Worm (Caenorhabditis elegans) whole organism, mixed stage, embryonic: ENCODE data around the gene cln-3.3.

Experiments used
- M03D4.4 ChIP-seq: sonication (generic microtip); optimal IDR thresholded peaks from 2 replicates; lab custom pipeline; 2017; ENCODE audit warnings: mild to moderate bottlenecking, missing genetic modification characterization, missing compliant biosample characterization
- bed-3 ChIP-seq: fragments of 200-800 bp; sonication (Bioruptor generic); optimal IDR thresholded peaks from 3 replicates; lab custom pipeline; 2018; ENCODE audit warnings: mild to moderate bottlenecking, missing genetic modification characterization, moderate library complexity, missing compliant biosample characterization
- blmp-1 ChIP-seq: fragments of 150-350 bp; optimal IDR thresholded peaks from 2 replicates; lab custom pipeline; 2014; ENCODE audit warnings: missing biosample characterization, missing genetic modification characterization
- ceh-39 ChIP-seq: fragments of 150-350 bp; optimal IDR thresholded peaks from 2 replicates; lab custom pipeline; 2014; ENCODE audit warnings: missing biosample characterization, missing genetic modification characterization
- ceh-43 ChIP-seq: fragments of 200-800 bp; sonication (Bioruptor generic); optimal IDR thresholded peaks from 2 replicates; lab custom pipeline; 2018; ENCODE audit warnings: mild to moderate bottlenecking, missing genetic modification characterization, moderate library complexity, missing compliant biosample characterization
- ceh-83 ChIP-seq: fragments of 200-800 bp; sonication (Bioruptor generic); optimal IDR thresholded peaks from 2 replicates; lab custom pipeline; 2018; ENCODE audit warnings: mild to moderate bottlenecking, missing genetic modification characterization, missing compliant biosample characterization
- ces-1 ChIP-seq: fragments of 150-350 bp; optimal IDR thresholded peaks from 2 replicates; lab custom pipeline; 2014; ENCODE audit warnings: missing biosample characterization, missing genetic modification reagents, missing genetic modification characterization
- cnd-1 ChIP-seq: fragments of 200-800 bp; sonication (Bioruptor generic); optimal IDR thresholded peaks from 2 replicates; lab custom pipeline; 2018; ENCODE audit warnings: mild to moderate bottlenecking, missing genetic modification characterization, missing compliant biosample characterization
- drap-1 ChIP-seq: fragments of 200-800 bp; sonication (Bioruptor generic); optimal IDR thresholded peaks from 3 replicates; lab custom pipeline; 2018; ENCODE audit warnings: mild to moderate bottlenecking, missing genetic modification characterization, missing compliant biosample characterization
- elt-1 ChIP-seq: sonication (generic microtip); optimal IDR thresholded peaks from 2 replicates; lab custom pipeline; 2017; ENCODE audit warnings: missing genetic modification characterization, mild to moderate bottlenecking, missing compliant biosample characterization, antibody characterized with exemption, moderate library complexity, borderline replicate concordance; ENCODE audit not compliant: insufficient read depth
- flh-1 ChIP-seq: fragments of 200-800 bp; sonication (Bioruptor generic); optimal IDR thresholded peaks from 2 replicates; lab custom pipeline; 2018; ENCODE audit warnings: mild to moderate bottlenecking, missing genetic modification characterization, moderate library complexity, missing compliant biosample characterization
- ham-2 ChIP-seq: fragments of 200-800 bp; sonication (Bioruptor generic); optimal IDR thresholded peaks from 2 replicates; lab custom pipeline; 2018; ENCODE audit warnings: mild to moderate bottlenecking, missing genetic modification characterization, missing compliant biosample characterization
- hlh-1 ChIP-seq: fragments of 150-350 bp; optimal IDR thresholded peaks from 2 replicates; lab custom pipeline; 2014; ENCODE audit warnings: missing biosample characterization, missing genetic modification reagents, missing genetic modification characterization
- lin-13 ChIP-seq: fragments of 150-350 bp; optimal IDR thresholded peaks from 2 replicates; lab custom pipeline; 2014; ENCODE audit warnings: missing biosample characterization, missing genetic modification characterization
- lin-32 ChIP-seq: fragments of 200-800 bp; sonication (Bioruptor generic); optimal IDR thresholded peaks from 2 replicates; lab custom pipeline; 2018; ENCODE audit warnings: mild to moderate bottlenecking, missing genetic modification characterization, missing compliant biosample characterization
- lsy-2 ChIP-seq: fragments of 150-350 bp; optimal IDR thresholded peaks from 2 replicates; lab custom pipeline; 2014; ENCODE audit warnings: missing biosample characterization, missing genetic modification characterization
- mep-1 ChIP-seq: fragments of 150-350 bp; optimal IDR thresholded peaks from 2 replicates; lab custom pipeline; 2017; ENCODE audit warnings: missing biosample characterization, missing genetic modification reagents, missing genetic modification characterization, inconsistent platforms
- mls-2 ChIP-seq: sonication (generic microtip); optimal IDR thresholded peaks from 2 replicates; lab custom pipeline; 2016; ENCODE audit warnings: mild to moderate bottlenecking, missing genetic modification characterization, moderate library complexity, missing compliant biosample characterization
- nhr-12 ChIP-seq: fragments of 150-350 bp; optimal IDR thresholded peaks from 2 replicates; lab custom pipeline; 2014; ENCODE audit warnings: missing biosample characterization, missing genetic modification characterization
- nhr-2 ChIP-seq: fragments of 150-350 bp; optimal IDR thresholded peaks from 2 replicates; lab custom pipeline; 2014; ENCODE audit warnings: missing biosample characterization, missing genetic modification characterization
- nhr-237 ChIP-seq: fragments of 150-350 bp; optimal IDR thresholded peaks from 2 replicates; lab custom pipeline; 2014; ENCODE audit warnings: missing biosample characterization, missing genetic modification characterization
- nhr-76 ChIP-seq: sonication (generic microtip); optimal IDR thresholded peaks from 2 replicates; lab custom pipeline; 2017; ENCODE audit warnings: missing biosample characterization, missing genetic modification characterization
- pha-4 ChIP-seq: fragments of 150-350 bp; optimal IDR thresholded peaks from 2 replicates; lab custom pipeline; 2018; ENCODE audit warnings: missing biosample characterization, missing genetic modification reagents, missing genetic modification characterization
- sem-2 ChIP-seq: fragments of 200-800 bp; sonication (Bioruptor generic); optimal IDR thresholded peaks from 2 replicates; lab custom pipeline; 2018; ENCODE audit warnings: mild to moderate bottlenecking, missing genetic modification characterization, missing compliant biosample characterization
- snpc-4 ChIP-seq: fragments of 150-350 bp; optimal IDR thresholded peaks from 2 replicates; lab custom pipeline; 2014; ENCODE audit warnings: missing biosample characterization, missing genetic modification characterization
- sptf-1 ChIP-seq: sonication (generic microtip); optimal IDR thresholded peaks from 2 replicates; lab custom pipeline; 2017; ENCODE audit warnings: mild to moderate bottlenecking, missing genetic modification characterization, moderate library complexity, missing compliant biosample characterization
- tbx-8 ChIP-seq: fragments of 200-800 bp; sonication (Bioruptor generic); optimal IDR thresholded peaks from 2 replicates; lab custom pipeline; 2018; ENCODE audit warnings: mild to moderate bottlenecking, missing genetic modification characterization, moderate library complexity, missing compliant biosample characterization
- unc-120 ChIP-seq: sonication (generic microtip); optimal IDR thresholded peaks from 2 replicates; lab custom pipeline; 2017; ENCODE audit warnings: missing genetic modification characterization, missing compliant biosample characterization; ENCODE audit not compliant: poor library complexity, severe bottlenecking
- unc-39 ChIP-seq: fragments of 150-350 bp; optimal IDR thresholded peaks from 2 replicates; lab custom pipeline; 2014; ENCODE audit warnings: missing biosample characterization, missing genetic modification characterization
- unc-62 ChIP-seq: fragments of 150-350 bp; optimal IDR thresholded peaks from 2 replicates; lab custom pipeline; 2014; ENCODE audit warnings: missing biosample characterization, missing genetic modification reagents, missing genetic modification characterization
- zip-8 ChIP-seq: fragments of 150-350 bp; optimal IDR thresholded peaks from 2 replicates; lab custom pipeline; 2014; ENCODE audit warnings: missing biosample characterization, missing genetic modification characterization
- ztf-11 ChIP-seq: fragments of 150-350 bp; optimal IDR thresholded peaks from 2 replicates; lab custom pipeline; 2014; ENCODE audit warnings: missing biosample characterization, missing genetic modification characterization

The cln-3.3 gene

DNA sequence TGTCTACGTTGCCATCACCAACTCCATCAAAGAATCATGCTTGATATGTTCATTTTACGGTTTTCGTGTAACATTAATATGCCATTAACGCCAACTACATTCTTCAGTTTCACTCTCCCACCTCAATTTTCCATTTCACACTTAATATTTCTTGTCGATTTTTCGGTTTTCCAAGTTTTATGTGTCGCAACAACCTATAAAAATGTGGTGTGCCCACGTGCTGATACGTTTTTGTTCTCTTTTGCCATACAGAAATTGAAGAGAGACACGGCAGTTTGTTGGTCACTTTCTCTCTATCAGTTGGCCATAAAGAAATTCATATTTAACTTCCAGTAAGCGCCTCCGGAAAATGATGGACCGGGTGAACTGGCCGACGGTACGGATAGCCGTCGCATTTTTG lies at the start of gene cln-3.3:
Gene cln-3.3, plus strand, starts transcription at position 334 of the 400 bp plus-strand sequence.
- no peak for TF ChIP-seq elt-1 (tag; lab: Kevin White, UChicago)
- no peak for TF ChIP-seq nhr-2 (tag; lab: Kevin White, UChicago)
- TF ChIP-seq pha-4: no peak
- TF ChIP-seq lsy-2 (tag; lab: Kevin White, UChicago): no peak
- TF ChIP-seq ztf-11 (tag; lab: Kevin White, UChicago): no peak

DNA sequence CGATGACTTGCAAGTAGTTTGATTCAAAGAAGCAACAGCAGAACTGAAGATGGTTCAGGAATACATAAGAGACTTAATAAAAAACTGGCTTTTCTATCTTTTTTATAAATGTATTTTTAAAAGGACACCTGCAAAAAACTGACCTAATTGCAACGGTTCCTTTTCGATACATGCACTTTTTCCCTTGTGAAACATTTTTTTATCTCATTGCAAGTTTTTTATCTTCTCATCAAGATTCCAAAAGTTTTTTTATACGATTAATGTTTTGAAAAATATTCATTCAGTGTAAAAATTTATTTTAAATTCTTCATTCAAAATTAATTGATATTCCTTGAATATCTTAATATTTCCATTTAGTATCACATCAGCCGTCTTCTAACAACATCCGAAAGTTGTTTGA lies 47.3 kb upstream of the cln-3.3 start, which contains the start of gene oac-29:
Gene oac-29, minus strand, starts transcription at position 101 of the 400 bp plus-strand sequence.
- TF ChIP-seq tbx-8 (GFP tag; lab: Kevin White, UChicago) (no peak), unc-62 (GFP tag; lab: Kevin White, UChicago) (no peak), ztf-11 (tag; lab: Kevin White, UChicago) (no peak), blmp-1 (tag; lab: Kevin White, UChicago) (no peak), M03D4.4 (tag; lab: Kevin White, UChicago) (no peak), ceh-83 (no peak), lin-32 (no peak), elt-1 (tag; lab: Kevin White, UChicago) (no peak), nhr-237 (tag; lab: Kevin White, UChicago) (no peak), ceh-43 (GFP tag; lab: Kevin White, UChicago) (no peak), flh-1 (GFP tag; lab: Kevin White, UChicago) (no peak), mep-1 (tag; lab: Kevin White, UChicago) (no peak), sem-2 (no peak), ces-1 (GFP tag; lab: Kevin White, UChicago) (no peak), pha-4 (no peak)

DNA sequence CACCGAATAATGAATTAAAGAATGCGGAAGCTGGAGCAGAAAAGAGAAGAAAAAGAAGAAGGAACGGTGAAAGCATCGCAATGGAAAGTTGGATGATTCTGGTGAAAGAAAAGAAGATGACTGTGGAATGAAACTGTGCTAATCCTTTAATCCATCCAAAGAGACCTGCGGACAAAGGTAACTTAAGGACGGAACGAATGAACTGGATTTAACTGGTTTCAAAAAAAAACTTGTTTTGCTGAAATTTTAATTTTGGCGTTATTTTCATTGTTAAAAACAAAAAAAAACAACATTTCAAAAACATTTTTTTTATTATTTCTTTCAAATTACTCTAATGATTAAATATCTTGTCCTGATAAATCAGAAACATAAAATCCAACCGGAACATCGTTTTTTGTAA lies 45.9 kb upstream of the cln-3.3 start, which contains the start of gene grl-12:
Gene grl-12, minus strand, starts transcription at position 101 of the 400 bp plus-strand sequence.
- TF ChIP-seq ham-2 (GFP tag; lab: Kevin White, UChicago) (no peak), sem-2 (no peak), nhr-2 (tag; lab: Kevin White, UChicago) (no peak), ceh-39 (no peak), lsy-2 (tag; lab: Kevin White, UChicago) (no peak), ces-1 (GFP tag; lab: Kevin White, UChicago) (no peak), zip-8 (tag; lab: Kevin White, UChicago) (no peak), cnd-1 (tag; lab: Kevin White, UChicago) (no peak), unc-39 (tag; lab: Kevin White, UChicago) (no peak), mep-1 (tag; lab: Kevin White, UChicago) (no peak), elt-1 (tag; lab: Kevin White, UChicago) (no peak), hlh-1 (tag; lab: Kevin White, UChicago) (no peak), lin-13 (tag; lab: Kevin White, UChicago) (no peak), bed-3 (GFP tag; lab: Kevin White, UChicago) (no peak), tbx-8 (GFP tag; lab: Kevin White, UChicago) (no peak), flh-1 (GFP tag; lab: Kevin White, UChicago) (no peak), ceh-43 (GFP tag; lab: Kevin White, UChicago) (no peak), drap-1 (no peak), snpc-4 (tag; lab: Kevin White, UChicago) (no peak)
- TF ChIP-seq, all 35 proteins: peak for 0

DNA sequence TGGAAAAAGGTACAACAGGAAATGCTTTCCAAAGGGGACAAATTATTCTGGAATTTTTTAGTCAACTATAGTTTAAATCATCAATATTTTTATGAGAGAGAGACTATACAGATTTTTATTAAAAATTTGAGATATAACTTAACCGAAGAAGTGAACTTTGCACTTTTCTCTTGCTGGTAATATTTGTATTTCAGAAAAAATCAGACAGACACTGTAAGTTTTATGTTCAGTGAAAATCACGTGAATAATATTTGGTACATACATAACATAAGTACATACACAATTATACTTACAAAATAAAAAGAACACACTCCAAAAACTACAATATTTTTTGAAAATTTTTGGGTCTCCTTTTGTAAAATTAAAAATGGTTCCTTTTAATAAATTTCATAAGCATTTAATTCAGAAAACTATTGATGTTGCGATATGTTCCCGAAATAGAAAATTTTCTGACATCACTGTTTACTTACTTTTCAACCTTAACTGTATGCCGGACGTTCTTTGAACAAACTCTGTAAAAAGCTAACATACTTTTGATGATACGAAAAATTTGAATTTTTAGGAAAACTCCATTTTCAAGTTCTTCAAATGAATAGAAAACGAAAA lies 45.1 kb upstream of the cln-3.3 start, which contains the start of the genes F28A12.10 and acd-4:
Gene F28A12.10, minus strand, starts transcription at position 101 of the 606 bp plus-strand sequence.
Gene acd-4, plus strand, starts transcription at position 556 of the 606 bp plus-strand sequence.
- TF ChIP-seq nhr-76 (tag; lab: Kevin White, UChicago): no peak
- no peak for TF ChIP-seq unc-120 (tag; lab: Kevin White, UChicago)
- no peak for TF ChIP-seq nhr-2 (tag; lab: Kevin White, UChicago)
- no peak for TF ChIP-seq nhr-12 (tag; lab: Kevin White, UChicago)
- TF ChIP-seq M03D4.4 (tag; lab: Kevin White, UChicago): no peak

DNA sequence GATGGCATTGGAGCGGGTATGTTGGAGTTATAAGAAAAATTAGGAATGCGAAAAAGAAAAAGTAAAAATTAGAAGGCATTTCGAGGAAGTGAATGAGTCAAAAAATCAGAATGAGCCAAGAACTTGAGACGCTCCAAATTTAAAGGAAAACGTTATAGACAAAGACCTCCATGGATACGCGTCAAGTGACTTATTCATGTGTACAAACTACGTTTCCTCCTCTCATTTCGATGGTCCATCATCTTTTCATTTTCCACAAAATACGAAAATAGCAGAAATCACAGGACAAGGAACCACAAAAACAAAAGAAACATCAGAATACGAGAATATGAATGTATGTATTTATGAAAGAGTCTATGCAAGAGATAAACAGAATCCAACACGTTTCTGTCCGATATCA lies 41.6 kb upstream of the cln-3.3 start, which contains the start of gene F28A12.3:
Gene F28A12.3, minus strand, starts transcription at position 101 of the 400 bp plus-strand sequence.
- TF ChIP-seq sptf-1 (tag; lab: Kevin White, UChicago) (no peak), zip-8 (tag; lab: Kevin White, UChicago) (no peak), hlh-1 (tag; lab: Kevin White, UChicago) (no peak), nhr-76 (tag; lab: Kevin White, UChicago) (no peak), lin-32 (no peak), ceh-39 (no peak), mls-2 (tag; lab: Kevin White, UChicago) (no peak), bed-3 (GFP tag; lab: Kevin White, UChicago) (no peak), flh-1 (GFP tag; lab: Kevin White, UChicago) (no peak), ham-2 (GFP tag; lab: Kevin White, UChicago) (no peak)
- TF ChIP-seq, all 35 proteins: peak for 0
